Fruit fly (Drosophila melanogaster) whole organism, embryonic: ENCODE measurements around the gene BNIP3.

Experiments
- CG10267 ChIP-seq: fragments of 200-800 bp; sonication (Bioruptor generic); optimal IDR thresholded peaks from 2 replicates; lab custom pipeline; 2018; ENCODE audit warnings: missing biosample characterization, mild to moderate bottlenecking, missing genetic modification characterization, moderate library complexity
- CG11723 ChIP-seq: fragments of 200-800 bp; sonication (Bioruptor generic); optimal IDR thresholded peaks from 2 replicates; lab custom pipeline; 2017; ENCODE audit warnings: missing biosample characterization, mild to moderate bottlenecking, missing genetic modification characterization
- CG12236 ChIP-seq: fragments of 200-800 bp; sonication (Bioruptor generic); optimal IDR thresholded peaks from 2 replicates; lab custom pipeline; 2016; ENCODE audit warnings: missing biosample characterization, missing genetic modification characterization
- CG13123 ChIP-seq: fragments of 200-800 bp; sonication (Bioruptor generic); optimal IDR thresholded peaks from 2 replicates; lab custom pipeline; 2016; ENCODE audit warnings: missing biosample characterization, missing genetic modification characterization
- CG14860 ChIP-seq: fragments of 200-800 bp; sonication (Bioruptor generic); IDR thresholded peaks from 3 replicates; pipeline ENCODE4 v1.3.6; 2022; ENCODE audit warnings: missing biosample characterization, missing genetic modification characterization; ENCODE audit not compliant: partially characterized antibody
- CG1647 ChIP-seq: fragments of 200-800 bp; sonication (Bioruptor generic); optimal IDR thresholded peaks from 3 replicates; lab custom pipeline; 2016; ENCODE audit warnings: missing biosample characterization, missing genetic modification characterization
- CG16815 ChIP-seq: fragments of 200-800 bp; sonication (Bioruptor generic); optimal IDR thresholded peaks from 3 replicates; lab custom pipeline; 2017; ENCODE audit warnings: missing biosample characterization, mild to moderate bottlenecking, missing genetic modification characterization
- CG17186 ChIP-seq: fragments of 200-800 bp; sonication (Bioruptor generic); optimal IDR thresholded peaks from 3 replicates; lab custom pipeline; 2017; ENCODE audit warnings: missing biosample characterization, missing genetic modification reagents, missing genetic modification characterization
- CG17328 ChIP-seq: fragments of 200-800 bp; sonication (Bioruptor generic); IDR thresholded peaks from 2 replicates; pipeline ENCODE4 v1.3.6; 2022; ENCODE audit warnings: missing biosample characterization, missing genetic modification characterization
- CG30020 ChIP-seq: fragments of 200-800 bp; optimal IDR thresholded peaks from 2 replicates; lab custom pipeline; 2019; ENCODE audit warnings: missing biosample characterization, mild to moderate bottlenecking, missing genetic modification characterization, moderate library complexity
- CG4617 ChIP-seq: fragments of 200-800 bp; sonication (Bioruptor generic); optimal IDR thresholded peaks from 3 replicates; lab custom pipeline; 2016; ENCODE audit warnings: missing biosample characterization, missing genetic modification characterization, borderline replicate concordance
- CG6254 ChIP-seq: fragments of 200-800 bp; sonication (Bioruptor generic); optimal IDR thresholded peaks from 3 replicates; lab custom pipeline; 2017; ENCODE audit warnings: mild to moderate bottlenecking, missing biosample characterization, missing genetic modification reagents, missing genetic modification characterization
- CG6683 ChIP-seq: fragments of 200-800 bp; sonication (Bioruptor generic); optimal IDR thresholded peaks from 2 replicates; lab custom pipeline; 2017; ENCODE audit warnings: missing biosample characterization, mild to moderate bottlenecking, missing genetic modification characterization, missing genetic modification reagents
- CG9727 ChIP-seq: fragments of 200-800 bp; sonication (Bioruptor generic); optimal IDR thresholded peaks from 3 replicates; lab custom pipeline; 2017; ENCODE audit warnings: missing biosample characterization, mild to moderate bottlenecking, missing genetic modification characterization
- Dip2 ChIP-seq: fragments of 200-800 bp; sonication (Bioruptor generic); IDR thresholded peaks from 2 replicates; pipeline ENCODE4 v1.3.6; 2022; ENCODE audit warnings: missing biosample characterization, missing genetic modification characterization
- Drgx ChIP-seq: fragments of 200-800 bp; sonication (Bioruptor generic); IDR thresholded peaks from 2 replicates; pipeline ENCODE4 v1.3.6; 2022; ENCODE audit warnings: missing biosample characterization, missing genetic modification characterization
- E2f2 ChIP-seq: fragments of 200-800 bp; sonication (Bioruptor generic); IDR thresholded peaks from 2 replicates; pipeline ENCODE4 v1.3.6; 2022; ENCODE audit warnings: missing biosample characterization, missing genetic modification characterization
- Eip74EF ChIP-seq, 2 experiments: fragments of 200-800 bp in 1 of 2; fragments of >200 bp in 1 of 2; sonication (Bioruptor generic) in 1 of 2; optimal IDR thresholded peaks; 2 replicates each; lab custom pipeline; 2017 to 2019; ENCODE audit warnings: missing biosample characterization in 2 of 2, missing genetic modification characterization in 2 of 2, mild to moderate bottlenecking in 1 of 2, moderate library complexity in 1 of 2
- Elba2 ChIP-seq: fragments of 200-800 bp; sonication (Bioruptor generic); optimal IDR thresholded peaks from 3 replicates; lab custom pipeline; 2016; ENCODE audit warnings: missing biosample characterization, missing genetic modification characterization
- Fer1 ChIP-seq: fragments of 200-800 bp; sonication (Bioruptor generic); optimal IDR thresholded peaks from 2 replicates; lab custom pipeline; 2017; ENCODE audit warnings: missing biosample characterization, mild to moderate bottlenecking, missing genetic modification characterization
- HmgD ChIP-seq: fragments of 200-800 bp; sonication (Bioruptor generic); optimal IDR thresholded peaks from 3 replicates; lab custom pipeline; 2016; ENCODE audit warnings: missing biosample characterization, missing genetic modification characterization
- Hr39 ChIP-seq: fragments of >200 bp; optimal IDR thresholded peaks from 2 replicates; lab custom pipeline; 2017
- Hr78 ChIP-seq, 2 experiments: fragments of 200-800 bp in 1 of 2; fragments of >200 bp in 1 of 2; sonication (Bioruptor generic) in 1 of 2; optimal IDR thresholded peaks; 2 replicates each; lab custom pipeline; 2017 to 2019; ENCODE audit warnings: missing biosample characterization in 2 of 2, missing genetic modification characterization in 2 of 2, mild to moderate bottlenecking in 1 of 2, moderate library complexity in 1 of 2
- Opbp ChIP-seq: fragments of 200-800 bp; sonication (Bioruptor generic); IDR thresholded peaks from 3 replicates; pipeline ENCODE4 v1.3.6; 2022; ENCODE audit warnings: missing biosample characterization, missing genetic modification characterization; ENCODE audit not compliant: partially characterized antibody
- abd-A ChIP-seq: fragments of 200-800 bp; sonication (Bioruptor generic); optimal IDR thresholded peaks from 3 replicates; lab custom pipeline; 2019; ENCODE audit warnings: missing biosample characterization, mild to moderate bottlenecking, missing genetic modification characterization, moderate library complexity
- al ChIP-seq: fragments of 200-800 bp; sonication (Bioruptor generic); IDR thresholded peaks from 2 replicates; pipeline ENCODE4 v1.3.6; 2022; ENCODE audit warnings: missing biosample characterization, missing genetic modification characterization
- ap ChIP-seq: fragments of 200-800 bp; sonication (Bioruptor generic); IDR thresholded peaks from 2 replicates; pipeline ENCODE4 v1.3.6; 2022; ENCODE audit warnings: missing biosample characterization, missing genetic modification characterization
- bab2 ChIP-seq: fragments of 200-800 bp; sonication (Bioruptor generic); optimal IDR thresholded peaks from 2 replicates; lab custom pipeline; 2016; ENCODE audit warnings: missing biosample characterization, missing genetic modification characterization
- bsh ChIP-seq, 2 experiments: fragments of 200-800 bp; sonication (Bioruptor generic); optimal IDR thresholded peaks; 2 replicates each; lab custom pipeline; 2017 to 2018; ENCODE audit warnings: mild to moderate bottlenecking in 2 of 2, missing biosample characterization in 2 of 2, missing genetic modification characterization in 2 of 2, moderate library complexity in 1 of 2
- chif ChIP-seq, 2 experiments: fragments of 200-800 bp; sonication (Bioruptor generic); optimal IDR thresholded peaks; 3 replicates each; lab custom pipeline; 2016; ENCODE audit warnings: missing biosample characterization in 2 of 2, missing genetic modification characterization in 2 of 2
- crol ChIP-seq: fragments of 200-800 bp; sonication (Bioruptor generic); IDR thresholded peaks from 2 replicates; pipeline ENCODE4 v1.3.6; 2022; ENCODE audit warnings: missing biosample characterization, missing genetic modification characterization
- dpn ChIP-seq, 2 experiments: fragments of 200-800 bp; sonication (Bioruptor generic); optimal IDR thresholded peaks; 3 replicates each; lab custom pipeline; 2016; ENCODE audit warnings: missing biosample characterization in 2 of 2, missing genetic modification characterization in 2 of 2
- ewg ChIP-seq: fragments of 200-800 bp; sonication (Bioruptor generic); optimal IDR thresholded peaks from 3 replicates; lab custom pipeline; 2017; ENCODE audit warnings: mild to moderate bottlenecking, missing biosample characterization, missing genetic modification reagents, missing genetic modification characterization
- fd3F ChIP-seq: fragments of 200-800 bp; sonication (Bioruptor generic); optimal IDR thresholded peaks from 2 replicates; lab custom pipeline; 2018; ENCODE audit warnings: missing biosample characterization, mild to moderate bottlenecking, missing genetic modification characterization, moderate library complexity
- fru ChIP-seq: fragments of >200 bp; optimal IDR thresholded peaks from 2 replicates; lab custom pipeline; 2017
- grau ChIP-seq: fragments of 200-800 bp; optimal IDR thresholded peaks from 3 replicates; lab custom pipeline; 2019; ENCODE audit warnings: missing biosample characterization, mild to moderate bottlenecking, missing genetic modification characterization, moderate library complexity
- hkb ChIP-seq, 2 experiments: fragments of 200-800 bp in 1 of 2; fragments of >200 bp in 1 of 2; sonication (Bioruptor generic) in 1 of 2; IDR thresholded peaks in 1 of 2; optimal IDR thresholded peaks in 1 of 2; 2 replicates each; pipeline versions ENCODE4 v1.3.6 to Lab custom; 2017 to 2022; ENCODE audit warnings: missing biosample characterization in 1 of 2, missing genetic modification characterization in 1 of 2
- hth ChIP-seq: fragments of >200 bp; optimal IDR thresholded peaks from 2 replicates; lab custom pipeline; 2017; ENCODE audit warnings: inconsistent platforms
- klu ChIP-seq: fragments of 200-800 bp; sonication (Bioruptor generic); IDR thresholded peaks from 2 replicates; pipeline ENCODE4 v1.3.6; 2022; ENCODE audit warnings: missing biosample characterization, missing genetic modification characterization
- nau ChIP-seq: fragments of 200-800 bp; sonication (Bioruptor generic); optimal IDR thresholded peaks from 3 replicates; lab custom pipeline; 2017; ENCODE audit warnings: missing biosample characterization, mild to moderate bottlenecking, missing genetic modification characterization, missing genetic modification reagents
- org-1 ChIP-seq: fragments of 200-800 bp; sonication (Bioruptor generic); optimal IDR thresholded peaks from 2 replicates; lab custom pipeline; 2017; ENCODE audit warnings: missing biosample characterization, missing genetic modification characterization
- rib ChIP-seq: fragments of 200-800 bp; sonication (Bioruptor generic); IDR thresholded peaks from 2 replicates; pipeline ENCODE4 v1.3.6; 2022; ENCODE audit warnings: missing biosample characterization, missing genetic modification characterization
- scrt ChIP-seq: fragments of 200-800 bp; sonication (Bioruptor generic); optimal IDR thresholded peaks from 2 replicates; lab custom pipeline; 2018; ENCODE audit warnings: missing biosample characterization, mild to moderate bottlenecking, missing genetic modification characterization, moderate library complexity
- sens ChIP-seq: fragments of 200-800 bp; sonication (Bioruptor generic); peaks from one replicate; lab custom pipeline; 2016; ENCODE audit warnings: missing biosample characterization, missing genetic modification characterization
- slbo ChIP-seq: fragments of 200-800 bp; sonication (Bioruptor generic); IDR thresholded peaks from 2 replicates; pipeline ENCODE4 v1.3.6; 2022; ENCODE audit warnings: missing biosample characterization, missing genetic modification characterization
- stwl ChIP-seq: fragments of 200-800 bp; sonication (Bioruptor generic); optimal IDR thresholded peaks from 3 replicates; lab custom pipeline; 2018; ENCODE audit warnings: missing biosample characterization, mild to moderate bottlenecking, missing genetic modification characterization, moderate library complexity
- tup ChIP-seq: fragments of 200-800 bp; sonication (Bioruptor generic); optimal IDR thresholded peaks from 2 replicates; lab custom pipeline; 2016; ENCODE audit warnings: missing biosample characterization, mild to moderate bottlenecking, missing genetic modification characterization, moderate library complexity
- tx ChIP-seq: fragments of 200-800 bp; sonication (Bioruptor generic); optimal IDR thresholded peaks from 2 replicates; lab custom pipeline; 2016; ENCODE audit warnings: missing biosample characterization, missing genetic modification characterization
- wek ChIP-seq: fragments of 200-800 bp; sonication (Bioruptor generic); optimal IDR thresholded peaks from 3 replicates; lab custom pipeline; 2018; ENCODE audit warnings: missing biosample characterization, mild to moderate bottlenecking, missing genetic modification characterization, moderate library complexity
- zen ChIP-seq: fragments of 200-800 bp; sonication (Bioruptor generic); optimal IDR thresholded peaks from 3 replicates; lab custom pipeline; 2018; ENCODE audit warnings: missing biosample characterization, mild to moderate bottlenecking, missing genetic modification characterization, moderate library complexity

The BNIP3 gene

DNA sequence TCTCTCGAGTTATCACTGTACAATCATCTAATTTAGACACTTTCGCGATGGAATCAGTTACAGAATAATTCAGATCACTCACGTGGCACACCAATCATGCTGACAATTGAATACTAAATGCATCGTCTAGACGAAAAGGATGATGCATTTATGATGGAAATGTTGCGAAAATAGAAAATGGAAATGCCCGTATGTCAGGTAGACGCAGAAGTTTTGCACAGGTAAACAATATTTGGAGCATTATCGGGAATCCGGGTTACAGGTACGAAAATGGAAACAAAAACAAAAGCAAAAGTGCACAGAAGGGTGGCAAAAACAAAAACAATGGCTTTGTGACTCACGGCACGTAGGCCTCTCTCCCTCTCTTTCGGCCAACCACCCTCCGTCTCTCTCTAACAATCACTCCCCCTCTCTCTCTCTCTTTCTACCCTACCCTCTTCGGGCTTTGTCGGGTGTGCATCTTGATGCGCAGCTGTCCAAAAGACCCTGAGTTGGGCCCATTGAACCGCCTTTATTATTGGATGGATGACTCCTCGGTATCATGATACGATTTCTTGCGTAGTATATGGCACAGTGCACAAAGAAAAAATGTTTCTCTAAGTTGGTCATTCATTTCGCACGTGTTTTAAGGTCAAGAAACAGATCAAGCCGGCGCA, 1.9 kb downstream of the BNIP3 start (continued):
- TF ChIP-seq Dip2: no peak
- TF ChIP-seq CG30020 (tag; lab: Kevin White, UChicago): no peak
- no peak for TF ChIP-seq CG4617 (GFP tag; lab: Kevin White, UChicago)
- peak; percentile 45; the same call in 1 of the 2 replicates for TF ChIP-seq rib (GFP tag; lab: Robert Waterston, UW)
- no peak for TF ChIP-seq CG16815 (GFP tag; lab: Kevin White, UChicago)
- no peak for TF ChIP-seq dpn (GFP tag; optimal IDR thresholded peaks at IDR 0.05; lab: Kevin White, UChicago)
- TF ChIP-seq ap (GFP tag; lab: Robert Waterston, UW): no peak
- TF ChIP-seq CG9727 (GFP tag; lab: Kevin White, UChicago): no peak
- no peak for TF ChIP-seq Hr39
- TF ChIP-seq CG1647 (GFP tag; lab: Kevin White, UChicago): no peak
- no peak for TF ChIP-seq Eip74EF (GFP tag; optimal IDR thresholded peaks at IDR 0.05; lab: Kevin White, UChicago)
- no peak for TF ChIP-seq scrt (GFP tag; lab: Kevin White, UChicago)
- no peak for TF ChIP-seq bsh (GFP tag; optimal IDR thresholded peaks at IDR 0.05; lab: Kevin White, UChicago)
- no peak for TF ChIP-seq slbo
- TF ChIP-seq wek (GFP tag; lab: Kevin White, UChicago): no peak
- TF ChIP-seq hkb (optimal IDR thresholded peaks at IDR 0.05; lab: Kevin White, UChicago): no peak
- peak; percentile 33; the same call in 1 of the 2 replicates for TF ChIP-seq hkb (GFP tag; IDR thresholded peaks at IDR 0.05; lab: Robert Waterston, UW)
- TF ChIP-seq klu: no peak
- TF ChIP-seq Elba2 (GFP tag; lab: Kevin White, UChicago): no peak
- peak; percentile 27 for TF ChIP-seq ewg (GFP tag; lab: Kevin White, UChicago)
- no peak for TF ChIP-seq CG14860 (GFP tag; lab: Robert Waterston, UW)
- TF ChIP-seq bab2 (GFP tag; lab: Kevin White, UChicago): no peak
- no peak for TF ChIP-seq CG6683
- no peak for TF ChIP-seq Drgx
- peak; percentile 64 for TF ChIP-seq zen
- TF ChIP-seq grau (tag; lab: Kevin White, UChicago): no peak
- no peak for TF ChIP-seq CG13123 (GFP tag; lab: Kevin White, UChicago)
- no peak for TF ChIP-seq chif (GFP tag; optimal IDR thresholded peaks at IDR 0.05; lab: Kevin White, UChicago)
- TF ChIP-seq CG6254 (GFP tag; lab: Kevin White, UChicago): no peak
- TF ChIP-seq E2f2 (GFP tag; lab: Robert Waterston, UW): no peak
- no peak for TF ChIP-seq fru (lab: Kevin White, UChicago)
- TF ChIP-seq al: no peak
- TF ChIP-seq tup: no peak
- TF ChIP-seq Hr78 (GFP tag; optimal IDR thresholded peaks at IDR 0.05; lab: Kevin White, UChicago): no peak
- TF ChIP-seq fd3F (GFP tag; lab: Kevin White, UChicago): no peak
- no peak for TF ChIP-seq stwl (tag; lab: Kevin White, UChicago)
- peak; percentile 64 for TF ChIP-seq sens (GFP tag; lab: Kevin White, UChicago)
- TF ChIP-seq CG10267: no peak
- TF ChIP-seq Opbp: no peak
- TF ChIP-seq abd-A (tag; lab: Kevin White, UChicago): peak; percentile 23
- TF ChIP-seq HmgD (GFP tag; lab: Kevin White, UChicago): no peak
- peak; percentile 76 for TF ChIP-seq crol (GFP tag; lab: Robert Waterston, UW)
- TF ChIP-seq nau (GFP tag; lab: Kevin White, UChicago): no peak
- no peak for TF ChIP-seq Fer1 (GFP tag; lab: Kevin White, UChicago)
- no peak for TF ChIP-seq CG17186
- no peak for TF ChIP-seq CG12236 (GFP tag; lab: Kevin White, UChicago)
- TF ChIP-seq CG17328: no peak
- TF ChIP-seq hth (lab: Kevin White, UChicago): no peak
- TF ChIP-seq tx (GFP tag; lab: Kevin White, UChicago): no peak
- TF ChIP-seq CG11723 (GFP tag; lab: Kevin White, UChicago): peak; percentile 22
- TF ChIP-seq org-1 (GFP tag; lab: Kevin White, UChicago): no peak
